Worm (Caenorhabditis elegans): ENCODE measurements around the gene ndab-2.

DNA sequence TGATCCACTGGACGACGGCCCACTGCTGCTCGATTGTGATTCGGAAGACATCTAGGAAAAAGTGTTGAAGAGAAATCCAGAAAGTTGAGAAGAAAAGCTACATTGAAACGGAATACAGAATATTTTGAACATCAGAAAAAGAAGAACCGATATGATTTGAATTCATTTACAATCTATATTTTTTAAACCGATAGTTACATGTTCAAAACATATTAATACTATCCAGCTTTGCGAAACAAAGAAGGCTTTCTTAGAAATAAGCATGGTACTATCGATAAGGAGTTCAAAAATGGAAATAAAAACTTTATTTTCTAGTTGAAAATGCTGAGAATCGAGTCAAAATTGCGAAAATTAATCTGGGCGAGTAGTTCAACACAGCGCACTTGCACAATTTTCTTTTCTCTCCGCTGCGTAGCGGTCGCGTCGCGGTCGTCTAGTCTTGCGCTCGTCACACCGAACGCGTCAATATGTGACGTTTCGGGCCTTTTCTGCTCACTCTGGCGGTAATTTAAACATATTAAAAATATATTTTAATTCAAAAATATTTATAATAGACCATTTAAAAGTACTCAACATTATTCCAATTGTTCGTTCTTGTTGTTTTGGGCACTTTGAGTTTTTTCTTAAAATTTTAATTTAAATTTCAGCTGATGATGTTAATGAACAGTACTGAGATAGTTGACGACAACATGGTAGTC lies 18.3 kb upstream of the ndab-2 start, which contains the start of the genes syf-2 and K04G7.1:
- TF ChIP-seq ceh-9 (tag; optimal IDR thresholded peaks at IDR 0.05) (no peak), odd-2 (tag; optimal IDR thresholded peaks at IDR 0.05) (no peak), ttx-3 (tag; optimal IDR thresholded peaks at IDR 0.05) (no peak), fkh-10 (GFP tag; optimal IDR thresholded peaks at IDR 0.05) (no peak), hlh-8 (tag; optimal IDR thresholded peaks at IDR 0.05) (no peak), eyg-1 (tag; optimal IDR thresholded peaks at IDR 0.05) (no peak)
